Worm (Caenorhabditis elegans): ENCODE data around the gene col-168.

DNA sequence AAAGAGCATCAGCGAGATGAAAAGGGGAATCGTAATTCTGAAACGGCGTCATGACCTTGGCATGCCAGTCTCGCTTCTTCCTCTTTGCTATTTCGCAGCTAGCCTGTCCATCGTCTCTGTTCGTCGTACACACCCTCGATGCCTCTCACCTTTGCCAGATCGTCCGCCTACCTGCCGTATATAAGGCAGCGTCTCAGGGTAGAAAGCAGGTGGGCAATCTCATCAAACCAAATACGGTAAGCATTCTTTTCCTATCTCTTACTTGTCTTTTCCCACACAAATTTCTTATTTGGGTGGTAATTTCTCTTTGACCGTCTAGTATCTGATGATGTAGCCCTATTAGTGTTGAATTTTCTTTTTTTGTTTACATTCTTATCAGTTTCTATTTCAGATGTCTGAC is 46.6 kb upstream of the col-168 start, which contains the start of gene col-166:
- TF ChIP-seq pqm-1 (tag; optimal IDR thresholded peaks at IDR 0.05), result no peak
- TF ChIP-seq unc-62 (GFP tag; optimal IDR thresholded peaks at IDR 0.05), result no peak
- no peak for TF ChIP-seq ceh-9 (tag; optimal IDR thresholded peaks at IDR 0.05)
- no peak for TF ChIP-seq lsy-12 (tag; optimal IDR thresholded peaks at IDR 0.05)
- no peak for TF ChIP-seq nhr-11 (tag; optimal IDR thresholded peaks at IDR 0.05)
- TF ChIP-seq pha-4 (tag; optimal IDR thresholded peaks at IDR 0.05), result no peak
- TF ChIP-seq ama-1 (optimal IDR thresholded peaks at IDR 0.05), result peak; percentile 53
